Fruit fly (Drosophila melanogaster) whole organism, adult: ENCODE results near the gene sra.

Experiments
- CG11617 ChIP-seq: fragments of 200-800 bp; sonication (Bioruptor generic); optimal IDR thresholded peaks from 2 replicates; lab custom pipeline; 2017; ENCODE audit warnings: mild to moderate bottlenecking, missing biosample characterization, missing genetic modification reagents, missing genetic modification characterization
- CG12768 ChIP-seq: fragments of 200-800 bp; sonication (Bioruptor generic); optimal IDR thresholded peaks from 2 replicates; lab custom pipeline; 2017; ENCODE audit warnings: missing biosample characterization, missing genetic modification characterization, mild to moderate bottlenecking, moderate library complexity, missing genetic modification reagents
- CG14711 ChIP-seq: fragments of 200-800 bp; sonication (Bioruptor generic); optimal IDR thresholded peaks from 2 replicates; lab custom pipeline; 2018; ENCODE audit warnings: missing biosample characterization, mild to moderate bottlenecking, missing genetic modification characterization, moderate library complexity
- CG1620 ChIP-seq: fragments of 200-800 bp; sonication (Bioruptor generic); optimal IDR thresholded peaks from 2 replicates; lab custom pipeline; 2016; ENCODE audit warnings: missing biosample characterization, missing genetic modification characterization
- CG33017 ChIP-seq: fragments of 200-800 bp; sonication (Bioruptor generic); optimal IDR thresholded peaks from 2 replicates; lab custom pipeline; 2018; ENCODE audit warnings: missing biosample characterization, mild to moderate bottlenecking, missing genetic modification characterization, moderate library complexity
- CG5204 ChIP-seq: fragments of 200-800 bp; sonication (Bioruptor generic); optimal IDR thresholded peaks from 2 replicates; lab custom pipeline; 2016; ENCODE audit warnings: missing biosample characterization, missing genetic modification characterization
- CG7045 ChIP-seq: fragments of 200-800 bp; sonication (Bioruptor generic); optimal IDR thresholded peaks from 2 replicates; lab custom pipeline; 2017; ENCODE audit warnings: missing biosample characterization, mild to moderate bottlenecking, missing genetic modification characterization
- CG7101 ChIP-seq: fragments of 200-800 bp; sonication (Bioruptor generic); optimal IDR thresholded peaks from 2 replicates; lab custom pipeline; 2018; ENCODE audit warnings: missing biosample characterization, mild to moderate bottlenecking, missing genetic modification characterization, moderate library complexity
- Clk ChIP-seq: fragments of 200-800 bp; sonication (Bioruptor generic); optimal IDR thresholded peaks from 2 replicates; lab custom pipeline; 2017; ENCODE audit warnings: missing biosample characterization, missing genetic modification characterization
- Crg-1 ChIP-seq: fragments of 200-800 bp; sonication (Bioruptor generic); optimal IDR thresholded peaks from 2 replicates; lab custom pipeline; 2016; ENCODE audit warnings: missing biosample characterization, missing genetic modification characterization
- Hr96 ChIP-seq: fragments of 200-800 bp; sonication (Bioruptor generic); optimal IDR thresholded peaks from 2 replicates; lab custom pipeline; 2016; ENCODE audit warnings: missing biosample characterization, missing genetic modification characterization
- Mnt ChIP-seq: fragments of 200-800 bp; sonication (Bioruptor generic); optimal IDR thresholded peaks from 2 replicates; lab custom pipeline; 2016; ENCODE audit warnings: missing biosample characterization, mild to moderate bottlenecking, missing genetic modification characterization
- bab1 ChIP-seq: fragments of 200-800 bp; sonication (Bioruptor generic); optimal IDR thresholded peaks from 3 replicates; lab custom pipeline; 2019; ENCODE audit warnings: missing biosample characterization, mild to moderate bottlenecking, missing genetic modification characterization, moderate library complexity
- cic ChIP-seq: fragments of 200-800 bp; sonication (Bioruptor generic); optimal IDR thresholded peaks from 2 replicates; lab custom pipeline; 2017; ENCODE audit warnings: missing biosample characterization, mild to moderate bottlenecking, missing genetic modification characterization, moderate library complexity
- cnc ChIP-seq, 2 experiments: fragments of >200 bp; optimal IDR thresholded peaks; 2 replicates each; lab custom pipeline; 2017
- kay ChIP-seq: fragments of 200-800 bp; sonication (Bioruptor generic); peaks from one replicate; lab custom pipeline; 2016; ENCODE audit warnings: missing biosample characterization, missing genetic modification characterization, borderline replicate concordance
- ovo ChIP-seq: fragments of 200-800 bp; sonication (Bioruptor generic); optimal IDR thresholded peaks from 2 replicates; lab custom pipeline; 2016; ENCODE audit warnings: missing biosample characterization, missing genetic modification characterization
- pad ChIP-seq: fragments of 200-800 bp; sonication (Bioruptor generic); optimal IDR thresholded peaks from 3 replicates; lab custom pipeline; 2017; ENCODE audit warnings: missing biosample characterization, missing genetic modification characterization, mild to moderate bottlenecking, moderate library complexity, missing genetic modification reagents
- tj ChIP-seq: fragments of 200-800 bp; sonication (Bioruptor generic); optimal IDR thresholded peaks from 3 replicates; lab custom pipeline; 2017; ENCODE audit warnings: missing biosample characterization, mild to moderate bottlenecking, missing genetic modification characterization, moderate library complexity
- toe ChIP-seq: fragments of 200-800 bp; sonication (Bioruptor generic); optimal IDR thresholded peaks from 2 replicates; lab custom pipeline; 2016; ENCODE audit warnings: missing biosample characterization, missing genetic modification characterization

sra gene

DNA sequence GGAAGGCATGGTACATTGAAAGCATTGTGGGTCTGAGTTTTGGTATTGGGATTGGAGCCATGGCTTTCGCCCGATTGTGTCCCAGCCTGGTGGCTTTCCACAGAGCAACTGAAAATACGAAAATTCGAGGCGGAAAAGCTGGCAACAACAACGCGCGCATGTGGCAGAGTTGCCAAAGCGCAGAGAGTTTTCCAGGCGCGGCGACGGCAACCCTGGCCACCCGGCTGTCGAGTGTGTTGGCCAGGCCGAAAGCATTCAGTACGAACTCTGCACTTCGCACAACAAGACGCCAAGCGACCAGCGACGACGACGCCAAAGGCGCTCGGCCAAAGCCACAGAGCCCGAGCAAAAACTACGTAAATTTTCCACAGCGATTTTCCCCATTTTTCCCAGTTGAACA lies 39.0 kb downstream of the sra start:
- TF ChIP-seq CG7045 (peak; percentile 1), CG14711 (peak; percentile 85), pad (GFP tag; lab: Kevin White, UChicago) (no peak), CG12768 (GFP tag; lab: Kevin White, UChicago) (no peak), CG1620 (GFP tag; lab: Kevin White, UChicago) (no peak), CG7101 (tag; lab: Kevin White, UChicago) (no peak)

DNA sequence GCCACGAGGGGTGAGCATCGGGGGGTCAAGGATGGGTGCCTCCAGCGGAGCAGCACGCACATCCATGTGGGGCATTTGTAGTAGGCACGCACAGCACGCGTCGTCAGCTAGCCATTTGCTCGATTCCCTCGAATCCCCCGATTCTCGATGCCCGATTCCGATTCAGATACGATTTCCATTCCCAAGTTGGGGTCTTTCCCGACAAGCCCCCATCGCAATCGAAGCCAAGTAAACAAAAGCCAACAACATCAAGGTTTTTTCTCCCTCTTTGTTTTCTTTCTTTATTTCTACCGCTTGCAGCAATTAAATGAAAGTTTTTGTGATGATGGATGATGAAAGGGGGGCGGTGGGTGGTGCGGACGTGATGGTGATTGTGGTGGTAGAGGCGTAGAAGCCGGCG lies 40.3 kb downstream of the sra start:
- TF ChIP-seq Mnt: no peak
- no peak for TF ChIP-seq ovo (GFP tag; lab: Kevin White, UChicago)
- TF ChIP-seq CG33017 (tag; lab: Kevin White, UChicago): no peak
- no peak for TF ChIP-seq pad (GFP tag; lab: Kevin White, UChicago)
- no peak for TF ChIP-seq kay (GFP tag; lab: Kevin White, UChicago)
- no peak for TF ChIP-seq Crg-1 (GFP tag; lab: Kevin White, UChicago)
- no peak for TF ChIP-seq CG12768 (GFP tag; lab: Kevin White, UChicago)
- no peak for TF ChIP-seq CG14711
- TF ChIP-seq cic: no peak
- TF ChIP-seq Clk: no peak

DNA sequence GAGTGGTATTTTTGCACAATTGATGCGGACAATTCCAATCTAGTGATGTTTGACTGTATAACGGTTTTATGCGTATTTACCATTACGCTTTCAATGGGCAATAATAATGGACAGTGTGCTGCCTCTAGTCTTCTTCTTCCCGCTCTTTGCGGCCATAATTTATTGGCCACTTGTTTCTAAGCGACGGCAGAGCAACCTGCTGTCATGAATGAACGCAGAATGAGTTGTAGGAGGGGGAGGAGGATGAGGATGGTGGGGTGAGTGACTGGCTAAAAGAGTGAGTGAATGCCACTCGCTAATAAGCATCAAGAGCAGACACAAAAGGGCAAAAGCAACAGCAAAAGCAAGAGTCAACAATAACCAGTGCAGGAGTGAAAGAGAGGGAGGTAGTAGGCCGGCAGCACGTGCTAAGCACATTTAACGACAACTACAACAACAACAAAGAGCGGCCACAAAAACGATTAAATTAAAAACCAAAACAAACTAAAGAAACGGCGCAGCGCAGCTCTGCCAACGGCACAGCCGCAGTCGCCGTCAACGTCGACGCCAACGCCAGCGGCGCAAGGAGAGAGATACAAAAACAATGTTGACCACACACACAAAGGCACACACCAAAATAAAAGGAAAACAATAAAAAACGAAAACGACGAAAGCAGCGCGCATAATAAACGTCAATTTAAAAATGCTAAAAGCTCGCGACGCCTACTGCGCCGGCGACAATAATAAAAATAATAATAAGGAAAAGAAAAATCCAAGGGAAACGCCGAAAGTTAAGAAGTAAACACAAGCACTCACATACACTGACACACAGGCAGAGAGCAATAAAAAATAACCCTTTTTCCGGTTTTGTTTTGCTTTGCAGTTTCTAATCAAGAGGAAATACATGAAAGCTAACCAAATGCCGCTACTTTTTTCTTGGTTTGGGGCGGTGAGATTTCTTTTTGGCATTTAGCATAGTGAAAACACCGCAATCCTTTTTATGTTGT lies 42.2 kb downstream of the sra start:
- TF ChIP-seq CG12768 (GFP tag; lab: Kevin White, UChicago) (no peak), cic (peak; percentile 56), Crg-1 (GFP tag; lab: Kevin White, UChicago) (no peak), CG1620 (GFP tag; lab: Kevin White, UChicago) (no peak), toe (GFP tag; lab: Kevin White, UChicago) (no peak), ovo (GFP tag; lab: Kevin White, UChicago) (no peak), CG11617 (GFP tag; lab: Kevin White, UChicago) (no peak), Hr96 (GFP tag; lab: Kevin White, UChicago) (no peak), bab1 (GFP tag; lab: Kevin White, UChicago) (no peak), cnc (optimal IDR thresholded peaks at IDR 0.05; lab: Kevin White, UChicago) (no peak), pad (GFP tag; lab: Kevin White, UChicago) (no peak), CG7045 (no peak), tj (GFP tag; lab: Kevin White, UChicago) (peak; percentile 44), CG7101 (tag; lab: Kevin White, UChicago) (no peak), Mnt (peak; percentile 74), kay (GFP tag; lab: Kevin White, UChicago) (peak; percentile 70), CG5204 (no peak), CG33017 (tag; lab: Kevin White, UChicago) (no peak), CG14711 (no peak), Clk (no peak)

DNA sequence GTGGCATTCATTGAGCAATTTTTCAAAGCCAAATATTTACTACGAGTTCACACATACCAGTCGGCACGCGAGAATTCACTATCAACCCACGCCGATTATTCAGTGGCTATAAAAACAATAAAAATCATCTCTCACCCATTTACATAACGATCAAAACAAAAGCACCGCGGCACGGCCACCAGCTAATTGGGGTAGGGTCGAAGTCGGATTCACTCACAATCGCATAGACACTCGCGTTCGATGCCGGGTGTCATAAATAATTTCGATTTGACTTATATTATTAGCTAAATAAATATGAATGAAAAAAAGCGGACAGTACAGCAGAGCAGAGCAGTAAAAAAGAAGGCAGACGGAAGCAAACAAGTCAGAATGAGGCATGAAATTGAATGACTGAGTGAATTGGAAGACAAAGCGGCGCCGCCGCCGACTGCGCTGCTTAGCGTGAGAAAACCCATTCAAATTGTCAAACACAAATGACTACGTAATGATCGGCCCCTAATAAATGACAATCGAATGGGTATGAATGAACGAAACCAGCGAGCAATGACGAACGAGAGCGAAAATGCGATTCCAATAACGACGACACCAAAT lies 43.4 kb downstream of the sra start:
- TF ChIP-seq cic (peak; percentile 96), pad (GFP tag; lab: Kevin White, UChicago) (no peak), Clk (no peak), CG7101 (tag; lab: Kevin White, UChicago) (no peak), tj (GFP tag; lab: Kevin White, UChicago) (peak; percentile 4), Mnt (peak; percentile 25), CG14711 (no peak), toe (GFP tag; lab: Kevin White, UChicago) (no peak), CG5204 (no peak), CG12768 (GFP tag; lab: Kevin White, UChicago) (peak; percentile 29), CG33017 (tag; lab: Kevin White, UChicago) (no peak), CG11617 (GFP tag; lab: Kevin White, UChicago) (no peak), CG1620 (GFP tag; lab: Kevin White, UChicago) (no peak), cnc (optimal IDR thresholded peaks at IDR 0.05; lab: Kevin White, UChicago) (peak in 1 of 2 experiments; percentile 4), CG7045 (no peak), bab1 (GFP tag; lab: Kevin White, UChicago) (no peak), Crg-1 (GFP tag; lab: Kevin White, UChicago) (no peak), kay (GFP tag; lab: Kevin White, UChicago) (peak; percentile 95), Hr96 (GFP tag; lab: Kevin White, UChicago) (no peak), ovo (GFP tag; lab: Kevin White, UChicago) (no peak)

DNA sequence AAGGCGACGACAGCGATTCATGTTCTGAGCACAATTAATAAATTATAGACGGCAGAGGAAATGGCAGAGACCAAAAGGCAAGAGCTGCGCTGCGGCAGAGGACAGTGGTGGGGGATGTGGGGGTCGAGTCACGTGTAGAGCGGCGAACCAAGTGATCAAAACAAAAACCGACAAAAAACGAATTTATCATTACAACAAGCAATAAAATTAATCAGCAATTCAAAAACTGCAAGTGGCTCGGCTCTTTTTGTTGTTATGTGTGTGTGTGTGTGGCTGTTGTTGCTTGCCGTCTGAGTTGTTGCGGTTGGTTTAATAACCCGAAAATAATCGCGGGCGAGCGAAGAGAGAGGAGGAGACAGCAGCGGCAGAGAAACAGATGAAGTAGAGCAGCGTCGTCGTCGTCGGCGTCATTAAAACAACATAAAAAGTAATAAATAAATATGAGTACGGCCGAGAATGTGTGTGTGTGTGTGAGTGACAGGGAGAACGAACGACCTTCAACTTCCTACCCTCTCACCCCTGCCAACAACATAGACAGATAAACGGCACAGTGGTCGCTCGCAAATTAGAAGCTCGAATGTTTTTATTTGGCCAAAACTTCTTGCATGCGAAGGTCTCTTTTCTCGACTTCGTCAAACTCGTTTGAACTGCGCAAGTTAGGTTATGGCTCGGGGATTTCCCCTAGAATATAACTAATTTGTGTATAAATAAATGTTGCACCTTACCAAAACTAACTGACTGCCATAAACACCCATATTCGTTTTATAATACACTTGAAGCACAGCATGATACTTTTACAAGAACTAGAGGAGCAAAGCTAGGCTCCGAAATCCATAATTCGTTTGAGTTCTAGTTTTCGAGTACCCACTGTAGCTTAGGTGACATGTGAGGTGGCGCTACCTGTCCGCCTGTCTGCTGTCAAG lies 44.8 kb downstream of the sra start:
- TF ChIP-seq Hr96 (GFP tag; lab: Kevin White, UChicago): peak; percentile 65
- no peak for TF ChIP-seq kay (GFP tag; lab: Kevin White, UChicago)
- TF ChIP-seq cic: peak; percentile 81
- peak; percentile 68 for TF ChIP-seq bab1 (GFP tag; lab: Kevin White, UChicago)
- peak; percentile 55 for TF ChIP-seq Crg-1 (GFP tag; lab: Kevin White, UChicago)
- no peak for TF ChIP-seq ovo (GFP tag; lab: Kevin White, UChicago)
- peak; percentile 18 for TF ChIP-seq CG7101 (tag; lab: Kevin White, UChicago)
- TF ChIP-seq CG7045: peak; percentile 68
- peak; percentile 19 for TF ChIP-seq CG14711
- TF ChIP-seq toe (GFP tag; lab: Kevin White, UChicago): peak; percentile 13
- TF ChIP-seq cnc (optimal IDR thresholded peaks at IDR 0.05; lab: Kevin White, UChicago): no peak
- peak; percentile 93 for TF ChIP-seq Mnt
- peak; percentile 67 for TF ChIP-seq CG5204
- TF ChIP-seq CG1620 (GFP tag; lab: Kevin White, UChicago): peak; percentile 41
- peak; percentile 8 for TF ChIP-seq CG33017 (tag; lab: Kevin White, UChicago)
- TF ChIP-seq tj (GFP tag; lab: Kevin White, UChicago): peak; percentile 93
- TF ChIP-seq pad (GFP tag; lab: Kevin White, UChicago): peak; percentile 35
- TF ChIP-seq CG12768 (GFP tag; lab: Kevin White, UChicago): no peak
- peak; percentile 15 for TF ChIP-seq Clk
- TF ChIP-seq CG11617 (GFP tag; lab: Kevin White, UChicago): peak; percentile 49
